Fruit fly (Drosophila melanogaster) whole organism, embryonic: Measurements from ENCODE around the gene scramb2.

Experiments
- Aef1 ChIP-seq: fragments of 200-800 bp; sonication (Bioruptor generic); IDR thresholded peaks from 3 replicates; pipeline ENCODE4 v1.3.6; 2022; ENCODE audit warnings: missing biosample characterization, missing genetic modification characterization
- Atf-2 ChIP-seq: fragments of 200-800 bp; sonication (Bioruptor generic); optimal IDR thresholded peaks from 2 replicates; lab custom pipeline; 2016; ENCODE audit warnings: missing biosample characterization, missing genetic modification characterization
- Atf6 ChIP-seq: fragments of 200-800 bp; sonication (Bioruptor generic); IDR thresholded peaks from 2 replicates; pipeline ENCODE4 v1.3.6; 2022; ENCODE audit warnings: missing biosample characterization, missing genetic modification characterization
- CG11247 ChIP-seq: fragments of 200-800 bp; sonication (Bioruptor generic); IDR thresholded peaks from 2 replicates; pipeline ENCODE4 v1.3.6; 2022; ENCODE audit warnings: missing biosample characterization, missing genetic modification characterization
- CG12391 ChIP-seq: fragments of 200-800 bp; sonication (Bioruptor generic); optimal IDR thresholded peaks from 3 replicates; lab custom pipeline; 2018; ENCODE audit warnings: missing biosample characterization, mild to moderate bottlenecking, missing genetic modification characterization, moderate library complexity
- CG14710 ChIP-seq: fragments of 200-800 bp; sonication (Bioruptor generic); optimal IDR thresholded peaks from 3 replicates; lab custom pipeline; 2019; ENCODE audit warnings: missing biosample characterization, mild to moderate bottlenecking, missing genetic modification characterization, moderate library complexity
- CG15011 ChIP-seq: fragments of 200-800 bp; sonication (Bioruptor generic); optimal IDR thresholded peaks from 3 replicates; lab custom pipeline; 2018; ENCODE audit warnings: missing biosample characterization, mild to moderate bottlenecking, missing genetic modification characterization
- CG1529 ChIP-seq: fragments of 200-800 bp; sonication (Bioruptor generic); optimal IDR thresholded peaks from 3 replicates; lab custom pipeline; 2018; ENCODE audit warnings: missing biosample characterization, missing genetic modification characterization
- CG16813 ChIP-seq: fragments of 200-800 bp; sonication (Bioruptor generic); IDR thresholded peaks from 3 replicates; pipeline ENCODE4 v1.3.6; 2022; ENCODE audit warnings: missing biosample characterization, missing genetic modification characterization; ENCODE audit not compliant: partially characterized antibody
- CG2678 ChIP-seq: fragments of 200-800 bp; sonication (Bioruptor generic); optimal IDR thresholded peaks from 3 replicates; lab custom pipeline; 2019; ENCODE audit warnings: missing biosample characterization, mild to moderate bottlenecking, missing genetic modification characterization, moderate library complexity
- CG2875 ChIP-seq: fragments of 200-800 bp; sonication (Bioruptor generic); optimal IDR thresholded peaks from 2 replicates; lab custom pipeline; 2017; ENCODE audit warnings: missing biosample characterization, mild to moderate bottlenecking, missing genetic modification characterization, missing genetic modification reagents
- CG4328 ChIP-seq: fragments of 200-800 bp; sonication (Bioruptor generic); optimal IDR thresholded peaks from 3 replicates; lab custom pipeline; 2017; ENCODE audit warnings: missing biosample characterization, missing genetic modification reagents, missing genetic modification characterization
- CG4360 ChIP-seq: fragments of 200-800 bp; sonication (Bioruptor generic); IDR thresholded peaks from 2 replicates; pipeline ENCODE4 v1.3.6; 2022; ENCODE audit warnings: missing biosample characterization, missing genetic modification characterization
- CG4617 ChIP-seq: fragments of 200-800 bp; sonication (Bioruptor generic); optimal IDR thresholded peaks from 3 replicates; lab custom pipeline; 2016; ENCODE audit warnings: missing biosample characterization, missing genetic modification characterization, borderline replicate concordance
- CG4820 ChIP-seq: fragments of 200-800 bp; sonication (Bioruptor generic); optimal IDR thresholded peaks from 3 replicates; lab custom pipeline; 2016; ENCODE audit warnings: missing biosample characterization, missing genetic modification characterization
- CG6654 ChIP-seq: fragments of 200-800 bp; sonication (Bioruptor generic); optimal IDR thresholded peaks from 2 replicates; lab custom pipeline; 2017; ENCODE audit warnings: missing biosample characterization, mild to moderate bottlenecking, missing genetic modification characterization
- CG9727 ChIP-seq: fragments of 200-800 bp; sonication (Bioruptor generic); optimal IDR thresholded peaks from 3 replicates; lab custom pipeline; 2017; ENCODE audit warnings: missing biosample characterization, mild to moderate bottlenecking, missing genetic modification characterization
- D19B ChIP-seq: fragments of 200-800 bp; sonication (Bioruptor generic); optimal IDR thresholded peaks from 2 replicates; lab custom pipeline; 2017; ENCODE audit warnings: missing biosample characterization, mild to moderate bottlenecking, missing genetic modification characterization
- Dfd ChIP-seq, 2 experiments: fragments of >200 bp; optimal IDR thresholded peaks; 2 replicates each; lab custom pipeline; 2017; ENCODE audit warnings: missing biosample characterization in 2 of 2, missing genetic modification characterization in 2 of 2
- Dref ChIP-seq: fragments of 200-800 bp; sonication (Bioruptor generic); IDR thresholded peaks from 2 replicates; pipeline ENCODE4 v1.3.6; 2022; ENCODE audit warnings: missing biosample characterization, missing genetic modification characterization
- Ets97D ChIP-seq: fragments of 200-800 bp; sonication (Bioruptor generic); optimal IDR thresholded peaks from 3 replicates; lab custom pipeline; 2016; ENCODE audit warnings: missing biosample characterization, missing genetic modification characterization
- HHEX ChIP-seq: fragments of 200-800 bp; sonication (Bioruptor generic); optimal IDR thresholded peaks from 3 replicates; lab custom pipeline; 2017; ENCODE audit warnings: missing biosample characterization, mild to moderate bottlenecking, missing genetic modification characterization, missing genetic modification reagents
- Hey ChIP-seq: fragments of 200-800 bp; sonication (Bioruptor generic); optimal IDR thresholded peaks from 3 replicates; lab custom pipeline; 2018; ENCODE audit warnings: missing biosample characterization, mild to moderate bottlenecking, missing genetic modification characterization
- Hmx ChIP-seq: fragments of 200-800 bp; sonication (Bioruptor generic); optimal IDR thresholded peaks from 2 replicates; lab custom pipeline; 2016; ENCODE audit warnings: missing biosample characterization, missing genetic modification characterization
- Hr39 ChIP-seq: fragments of >200 bp; optimal IDR thresholded peaks from 2 replicates; lab custom pipeline; 2017
- Mes4 ChIP-seq: fragments of 200-800 bp; sonication (Bioruptor generic); optimal IDR thresholded peaks from 2 replicates; lab custom pipeline; 2016; ENCODE audit warnings: missing biosample characterization, missing genetic modification characterization
- Myb ChIP-seq: fragments of 200-800 bp; sonication (Bioruptor generic); optimal IDR thresholded peaks from 2 replicates; lab custom pipeline; 2016; ENCODE audit warnings: missing biosample characterization, missing genetic modification characterization
- Ravus ChIP-seq: fragments of 200-800 bp; sonication (Bioruptor generic); IDR thresholded peaks from 2 replicates; pipeline ENCODE4 v1.3.6; 2022; ENCODE audit warnings: missing biosample characterization, missing genetic modification characterization
- Sin3A ChIP-seq: fragments of >200 bp; optimal IDR thresholded peaks from 2 replicates; lab custom pipeline; 2018
- Sox100B ChIP-seq: fragments of 200-800 bp; sonication (Bioruptor generic); optimal IDR thresholded peaks from 3 replicates; lab custom pipeline; 2018; ENCODE audit warnings: missing biosample characterization, mild to moderate bottlenecking, missing genetic modification characterization
- abd-A ChIP-seq: fragments of 200-800 bp; sonication (Bioruptor generic); optimal IDR thresholded peaks from 3 replicates; lab custom pipeline; 2019; ENCODE audit warnings: missing biosample characterization, mild to moderate bottlenecking, missing genetic modification characterization, moderate library complexity
- chif ChIP-seq, 2 experiments: fragments of 200-800 bp; sonication (Bioruptor generic); optimal IDR thresholded peaks; 3 replicates each; lab custom pipeline; 2016; ENCODE audit warnings: missing biosample characterization in 2 of 2, missing genetic modification characterization in 2 of 2
- crol ChIP-seq: fragments of 200-800 bp; sonication (Bioruptor generic); IDR thresholded peaks from 2 replicates; pipeline ENCODE4 v1.3.6; 2022; ENCODE audit warnings: missing biosample characterization, missing genetic modification characterization
- dati ChIP-seq: fragments of 200-800 bp; sonication (Bioruptor generic); IDR thresholded peaks from 2 replicates; pipeline ENCODE4 v1.3.6; 2022; ENCODE audit warnings: missing biosample characterization, missing genetic modification characterization
- exex ChIP-seq: fragments of 200-800 bp; sonication (Bioruptor generic); optimal IDR thresholded peaks from 4 replicates; lab custom pipeline; 2018; ENCODE audit warnings: missing biosample characterization, mild to moderate bottlenecking, missing genetic modification characterization, moderate library complexity
- ftz-f1 ChIP-seq: fragments of 200-800 bp; sonication (Bioruptor generic); optimal IDR thresholded peaks from 2 replicates; lab custom pipeline; 2016; ENCODE audit warnings: missing biosample characterization, missing genetic modification characterization
- gce ChIP-seq: fragments of 200-800 bp; sonication (Bioruptor generic); IDR thresholded peaks from 3 replicates; pipeline ENCODE4 v1.3.6; 2022; ENCODE audit warnings: missing biosample characterization, missing genetic modification characterization
- gcm ChIP-seq: fragments of 200-800 bp; sonication (Bioruptor generic); optimal IDR thresholded peaks from 2 replicates; lab custom pipeline; 2019; ENCODE audit warnings: missing biosample characterization, mild to moderate bottlenecking, missing genetic modification characterization, moderate library complexity
- gt ChIP-seq: fragments of 200-800 bp; sonication (Bioruptor generic); IDR thresholded peaks from 2 replicates; pipeline ENCODE4 v1.3.6; 2022; ENCODE audit warnings: missing biosample characterization, missing genetic modification characterization
- hb ChIP-seq: fragments of 200-800 bp; sonication (Bioruptor generic); IDR thresholded peaks from 3 replicates; pipeline ENCODE4 v1.3.6; 2022; ENCODE audit warnings: missing biosample characterization, missing genetic modification characterization; ENCODE audit not compliant: partially characterized antibody
- hbn ChIP-seq: fragments of 200-800 bp; sonication (Bioruptor generic); IDR thresholded peaks from 2 replicates; pipeline ENCODE4 v1.3.6; 2022; ENCODE audit warnings: missing biosample characterization, missing genetic modification characterization; ENCODE audit not compliant: partially characterized antibody
- kay ChIP-seq: fragments of 200-800 bp; sonication (Bioruptor generic); optimal IDR thresholded peaks from 2 replicates; lab custom pipeline; 2016; ENCODE audit warnings: missing biosample characterization, missing genetic modification characterization
- mirr ChIP-seq: fragments of 200-800 bp; sonication (Bioruptor generic); optimal IDR thresholded peaks from 3 replicates; lab custom pipeline; 2018; ENCODE audit warnings: missing biosample characterization, mild to moderate bottlenecking, missing genetic modification characterization
- nerfin-2 ChIP-seq: fragments of 200-800 bp; sonication (Bioruptor generic); IDR thresholded peaks from 2 replicates; pipeline ENCODE4 v1.3.6; 2022; ENCODE audit warnings: missing biosample characterization, missing genetic modification characterization; ENCODE audit not compliant: partially characterized antibody
- org-1 ChIP-seq: fragments of 200-800 bp; sonication (Bioruptor generic); optimal IDR thresholded peaks from 2 replicates; lab custom pipeline; 2017; ENCODE audit warnings: missing biosample characterization, missing genetic modification characterization
- pan ChIP-seq, 4 experiments: fragments of >200 bp in 3 of 4; fragments of 200-800 bp in 1 of 4; sonication (Bioruptor generic) in 1 of 4; optimal IDR thresholded peaks in 3 of 4; IDR thresholded peaks in 1 of 4; 2 replicates each; pipeline versions ENCODE4 v1.3.6 to Lab custom; 2017 to 2022; ENCODE audit warnings: missing biosample characterization in 2 of 4, missing genetic modification characterization in 2 of 4, mixed read lengths in 1 of 4
- sc ChIP-seq, 3 experiments: fragments of >200 bp in 2 of 3; fragments of 200-800 bp in 1 of 3; sonication (Bioruptor generic) in 1 of 3; optimal IDR thresholded peaks; 2 replicates in 2 of 3; 3 replicates in 1 of 3; lab custom pipeline; 2017; ENCODE audit warnings: mild to moderate bottlenecking in 1 of 3, missing biosample characterization in 1 of 3, missing genetic modification characterization in 1 of 3, missing genetic modification reagents in 1 of 3
- tap ChIP-seq: fragments of 200-800 bp; optimal IDR thresholded peaks from 3 replicates; lab custom pipeline; 2019; ENCODE audit warnings: missing biosample characterization, mild to moderate bottlenecking, missing genetic modification characterization, moderate library complexity
- unc-4 ChIP-seq: fragments of 200-800 bp; sonication (Bioruptor generic); IDR thresholded peaks from 2 replicates; pipeline ENCODE4 v1.3.6; 2022; ENCODE audit warnings: missing biosample characterization, missing genetic modification characterization; ENCODE audit not compliant: partially characterized antibody
- vfl ChIP-seq: fragments of 200-800 bp; sonication (Bioruptor generic); optimal IDR thresholded peaks from 2 replicates; lab custom pipeline; 2016; ENCODE audit warnings: missing biosample characterization, missing genetic modification characterization
- wek ChIP-seq: fragments of 200-800 bp; sonication (Bioruptor generic); optimal IDR thresholded peaks from 3 replicates; lab custom pipeline; 2018; ENCODE audit warnings: missing biosample characterization, mild to moderate bottlenecking, missing genetic modification characterization, moderate library complexity

scramb2 gene

DNA sequence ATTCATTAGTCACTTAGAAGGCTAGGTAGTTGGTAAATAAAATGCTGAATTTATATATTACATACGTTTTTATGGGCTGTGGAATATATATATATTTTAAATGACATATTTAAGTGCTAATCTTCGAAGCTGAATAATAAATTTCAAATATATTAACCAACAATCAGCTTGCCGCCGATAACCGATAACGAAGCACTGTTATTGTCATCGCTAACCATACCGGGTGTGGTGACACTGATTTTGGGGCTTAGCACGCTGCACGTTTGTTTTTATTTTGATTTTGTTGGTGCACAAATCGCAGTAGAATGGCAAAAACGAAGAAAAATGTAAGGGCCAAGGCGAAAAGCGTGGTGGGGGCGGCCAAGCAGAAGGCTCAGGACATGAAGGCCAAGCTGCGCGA is 8.2 kb upstream of the scramb2 start, which contains the start of gene CG16753 (continued):
- no peak for TF ChIP-seq chif (GFP tag; optimal IDR thresholded peaks at IDR 0.05; lab: Kevin White, UChicago)
- TF ChIP-seq D19B (GFP tag; lab: Kevin White, UChicago): no peak
- TF ChIP-seq sc (optimal IDR thresholded peaks at IDR 0.05; lab: Kevin White, UChicago): no peak
- no peak for TF ChIP-seq sc (GFP tag; optimal IDR thresholded peaks at IDR 0.05; lab: Kevin White, UChicago)
- no peak for TF ChIP-seq abd-A
- no peak for TF ChIP-seq Myb (GFP tag; lab: Kevin White, UChicago)
- no peak for TF ChIP-seq gt (GFP tag; lab: Robert Waterston, UW)
- no peak for TF ChIP-seq hbn (GFP tag; lab: Robert Waterston, UW)
- TF ChIP-seq tap (tag; lab: Kevin White, UChicago): no peak
- TF ChIP-seq Sox100B (GFP tag; lab: Kevin White, UChicago): no peak
- no peak for TF ChIP-seq Atf6 (GFP tag; lab: Robert Waterston, UW)
- TF ChIP-seq Hr39 (lab: Kevin White, UChicago): no peak
- no peak for TF ChIP-seq Ets97D (GFP tag; lab: Kevin White, UChicago)
- no peak for TF ChIP-seq gcm
- peak; percentile 59; the same call in 1 of the 3 replicates for TF ChIP-seq hb
- TF ChIP-seq pan (optimal IDR thresholded peaks at IDR 0.05; lab: Kevin White, UChicago): no peak
- TF ChIP-seq pan (GFP tag; optimal IDR thresholded peaks at IDR 0.05 in 1 of 2, IDR thresholded peaks at IDR 0.05 in 1 of 2): no peak
- no peak for TF ChIP-seq CG9727 (GFP tag; lab: Kevin White, UChicago)
- TF ChIP-seq CG1529 (GFP tag; lab: Kevin White, UChicago): no peak
- no peak for TF ChIP-seq mirr (GFP tag; lab: Kevin White, UChicago)
- TF ChIP-seq CG4328 (GFP tag; lab: Kevin White, UChicago): no peak
- no peak for TF ChIP-seq Atf-2 (GFP tag; lab: Kevin White, UChicago)
- no peak for TF ChIP-seq crol (GFP tag; lab: Robert Waterston, UW)
- TF ChIP-seq kay (GFP tag; lab: Kevin White, UChicago): no peak
- TF ChIP-seq org-1: no peak
- no peak for TF ChIP-seq wek (GFP tag; lab: Kevin White, UChicago)
- TF ChIP-seq CG2678 (tag; lab: Kevin White, UChicago): no peak
- no peak for TF ChIP-seq Aef1 (GFP tag; lab: Robert Waterston, UW)
- TF ChIP-seq dati (GFP tag; lab: Robert Waterston, UW): no peak
- no peak for TF ChIP-seq CG15011 (GFP tag; lab: Kevin White, UChicago)
- no peak for TF ChIP-seq Sin3A (lab: Kevin White, UChicago)
- TF ChIP-seq CG4617 (GFP tag; lab: Kevin White, UChicago): no peak
- TF ChIP-seq gce (GFP tag; lab: Robert Waterston, UW): no peak
- TF ChIP-seq HHEX (GFP tag; lab: Kevin White, UChicago): no peak
- TF ChIP-seq CG14710 (tag; lab: Kevin White, UChicago): peak; percentile 100
- TF ChIP-seq CG12391 (tag; lab: Kevin White, UChicago): no peak
- TF ChIP-seq exex (tag; lab: Kevin White, UChicago): peak; percentile 86
- TF ChIP-seq Hey (tag; lab: Kevin White, UChicago): no peak
- TF ChIP-seq Ravus (GFP tag; lab: Robert Waterston, UW): no peak
- no peak for TF ChIP-seq Hmx (GFP tag; lab: Kevin White, UChicago)
- no peak for TF ChIP-seq CG11247 (GFP tag; lab: Robert Waterston, UW)
- no peak for TF ChIP-seq Dfd (GFP tag; optimal IDR thresholded peaks at IDR 0.05; lab: Kevin White, UChicago)
- no peak for TF ChIP-seq CG4360 (GFP tag; lab: Robert Waterston, UW)
- no peak for TF ChIP-seq ftz-f1 (GFP tag; lab: Kevin White, UChicago)
- TF ChIP-seq Dref (GFP tag; lab: Robert Waterston, UW): peak; percentile 84
- no peak for TF ChIP-seq CG4820 (GFP tag; lab: Kevin White, UChicago)
- peak; percentile 52; the same call in 1 of the 2 replicates for TF ChIP-seq nerfin-2 (GFP tag; lab: Robert Waterston, UW)
- TF ChIP-seq Mes4: no peak
- 0 out of 2 replicates have a peak, but pooled peaks have one; percentile 54 for TF ChIP-seq unc-4 (GFP tag; lab: Robert Waterston, UW)
- no peak for TF ChIP-seq vfl
- TF ChIP-seq CG6654 (GFP tag; lab: Kevin White, UChicago): no peak
- TF ChIP-seq CG16813 (GFP tag; lab: Robert Waterston, UW): no peak; the same call in 2 of the 3 replicates
- no peak for TF ChIP-seq CG2875 (GFP tag; lab: Kevin White, UChicago)
